Worm (Caenorhabditis elegans) whole organism, midembryonic: ENCODE data around the gene che-6.

Experiments
- T22C8.4 ChIP-seq: fragments of 200-800 bp; sonication (Bioruptor generic); IDR thresholded peaks from 2 replicates; pipeline ENCODE4 v1.3.6; 2022; ENCODE audit warnings: missing genetic modification characterization, missing compliant biosample characterization
- cog-1 ChIP-seq: sonication (generic microtip); optimal IDR thresholded peaks from 2 replicates; lab custom pipeline; 2016; ENCODE audit warnings: missing genetic modification characterization, missing compliant biosample characterization
- flt-1 ChIP-seq: fragments of 200-800 bp; sonication (Bioruptor generic); IDR thresholded peaks from 2 replicates; pipeline ENCODE4 v1.3.6; 2022; ENCODE audit warnings: missing genetic modification characterization, missing compliant biosample characterization
- klf-2 ChIP-seq: fragments of 200-800 bp; sonication (Bioruptor generic); conservative IDR thresholded peaks from 2 replicates; pipeline ENCODE4 v1.3.6; 2022; ENCODE audit warnings: missing genetic modification reagents, missing genetic modification characterization, missing compliant biosample characterization
- med-1 ChIP-seq: sonication (generic microtip); optimal IDR thresholded peaks from 2 replicates; lab custom pipeline; 2017; ENCODE audit warnings: missing genetic modification characterization, mild to moderate bottlenecking, missing compliant biosample characterization, antibody characterized with exemption, missing genetic modification reagents; ENCODE audit not compliant: insufficient read depth
- ref-1 ChIP-seq: fragments of 200-800 bp; sonication (Bioruptor generic); conservative IDR thresholded peaks from 2 replicates; pipeline ENCODE4 v1.3.6; 2022; ENCODE audit warnings: missing genetic modification reagents, missing genetic modification characterization, missing compliant biosample characterization
- tab-1 ChIP-seq: fragments of 200-800 bp; sonication (Bioruptor generic); IDR thresholded peaks from 2 replicates; pipeline ENCODE4 v1.3.6; 2022; ENCODE audit warnings: missing genetic modification characterization, missing compliant biosample characterization
- ztf-23 ChIP-seq: fragments of 200-800 bp; sonication (Bioruptor generic); IDR thresholded peaks from 2 replicates; pipeline ENCODE4 v1.3.6; 2022; ENCODE audit warnings: missing genetic modification reagents, missing genetic modification characterization, missing compliant biosample characterization
- ztf-29 ChIP-seq: fragments of 200-800 bp; sonication (Bioruptor generic); IDR thresholded peaks from 2 replicates; pipeline ENCODE4 v1.3.6; 2022; ENCODE audit warnings: missing genetic modification reagents, missing genetic modification characterization, missing compliant biosample characterization

The che-6 gene

DNA sequence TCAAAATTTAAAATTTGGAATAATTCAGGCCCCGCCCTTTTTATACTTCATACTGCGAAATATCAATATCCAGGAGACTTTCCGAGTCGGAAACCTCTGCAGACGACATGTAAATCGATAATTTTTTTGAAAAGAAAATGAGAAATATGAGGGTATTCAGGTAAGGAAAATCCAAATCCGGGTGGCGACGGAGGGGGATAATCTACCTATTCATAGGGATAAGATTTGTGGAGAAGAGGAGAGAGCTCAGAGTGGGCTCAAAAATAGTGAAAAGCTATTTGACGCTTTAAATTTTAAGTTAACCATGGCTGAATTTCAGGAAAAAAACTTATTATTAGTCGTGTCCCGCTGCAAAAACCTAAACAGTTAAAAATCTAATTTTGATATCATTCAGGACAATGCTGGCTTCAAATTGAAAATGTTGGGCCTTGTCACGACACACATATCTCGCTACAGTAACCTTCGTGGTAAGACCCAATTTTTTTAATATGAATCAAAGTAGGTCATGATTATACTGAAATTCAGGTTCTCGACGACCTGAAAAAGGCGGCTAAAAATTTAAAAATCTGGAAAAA, at the start of gene che-6:
Gene che-6, minus strand, starts transcription at position 109 of the 575 bp plus-strand sequence.
- TF ChIP-seq med-1 (no peak), flt-1 (GFP tag; lab: Robert Waterston, UW) (no peak), cog-1 (tag; lab: Kevin White, UChicago) (no peak), ref-1 (no peak), ztf-23 (no peak), ztf-29 (no peak), tab-1 (GFP tag; lab: Robert Waterston, UW) (no peak), klf-2 (GFP tag; lab: Robert Waterston, UW) (no peak), T22C8.4 (GFP tag; lab: Robert Waterston, UW) (no peak)

- TF ChIP-seq cog-1 (tag; lab: Kevin White, UChicago) = no peak
- no peak for TF ChIP-seq ztf-23
- TF ChIP-seq flt-1 (GFP tag; lab: Robert Waterston, UW) = no peak
- TF ChIP-seq med-1 = no peak
- no peak for TF ChIP-seq tab-1 (GFP tag; lab: Robert Waterston, UW)
- no peak for TF ChIP-seq ztf-29
- TF ChIP-seq klf-2 (GFP tag; lab: Robert Waterston, UW) = no peak
- TF ChIP-seq T22C8.4 (GFP tag; lab: Robert Waterston, UW) = no peak
- TF ChIP-seq ref-1 = no peak
These were observed 47.9 kb upstream of the che-6 start, which contains the start of gene gcy-37 for ce11 chrIV:2159069-2159468. TSS of gene gcy-37 (minus strand) at chrIV:2159169.

DNA sequence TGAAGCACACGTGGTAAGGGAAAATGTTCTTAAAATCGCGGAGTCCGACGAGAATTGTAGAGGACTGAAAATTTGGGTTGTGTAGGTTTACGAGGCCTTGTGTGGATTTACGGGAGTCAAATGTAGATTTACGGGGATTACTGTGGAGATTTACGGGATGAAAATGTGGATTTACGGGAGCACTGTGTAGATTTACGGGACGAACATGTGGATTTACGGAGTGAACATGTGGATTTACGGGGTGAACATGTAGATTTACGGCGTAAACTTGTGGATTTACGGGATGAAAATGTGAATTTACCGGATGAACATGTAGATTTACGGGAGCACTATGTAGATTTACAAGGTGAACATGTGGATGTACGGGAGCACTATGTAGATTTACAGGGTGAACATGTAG, 45.0 kb upstream of the che-6 start:
- no peak for TF ChIP-seq klf-2 (GFP tag; lab: Robert Waterston, UW)
- no peak for TF ChIP-seq cog-1 (tag; lab: Kevin White, UChicago)
- TF ChIP-seq med-1 = no peak
- no peak for TF ChIP-seq T22C8.4 (GFP tag; lab: Robert Waterston, UW)
- TF ChIP-seq flt-1 (GFP tag; lab: Robert Waterston, UW) = no peak
- TF ChIP-seq ref-1 = no peak
- no peak for TF ChIP-seq ztf-29
- TF ChIP-seq tab-1 (GFP tag; lab: Robert Waterston, UW) = no peak
- no peak for TF ChIP-seq ztf-23

- TF ChIP-seq cog-1 (tag; lab: Kevin White, UChicago) = no peak
- no peak for TF ChIP-seq ztf-23
- no peak for TF ChIP-seq med-1
- no peak for TF ChIP-seq ztf-29
These were observed 38.1 kb upstream of the che-6 start, which contains the start of gene C54E4.5 for ce11 chrIV:2149247-2149756. TSS of gene C54E4.5 (minus strand) at chrIV:2149297.

- no peak for TF ChIP-seq klf-2 (GFP tag; lab: Robert Waterston, UW)
These were observed 31.1 kb upstream of the che-6 start for ce11 chrIV:2142320-2142719.

DNA sequence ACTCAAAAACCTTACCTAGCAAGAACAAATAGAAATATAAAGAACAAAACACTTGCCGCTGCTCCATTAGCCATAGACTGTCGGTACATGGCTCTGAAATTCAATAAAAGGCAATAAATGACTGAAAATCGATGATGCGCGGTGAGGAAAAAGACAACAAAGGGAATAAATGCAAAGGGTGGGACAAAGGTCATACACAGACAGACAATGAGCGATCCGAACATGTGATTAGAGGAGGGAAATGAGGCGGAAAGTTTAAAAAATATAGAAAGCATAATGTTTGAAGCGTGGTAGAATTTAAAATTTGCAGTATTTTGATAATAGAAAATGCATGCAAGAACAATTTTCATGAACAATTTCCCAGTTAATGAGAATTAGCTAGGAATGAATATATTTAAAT, 29.3 kb upstream of the che-6 start, which contains the start of gene C54E4.12:
Gene C54E4.12, minus strand, starts transcription at position 101 of the 400 bp plus-strand sequence.
- no peak for TF ChIP-seq ztf-23
- TF ChIP-seq tab-1 (GFP tag; lab: Robert Waterston, UW) = no peak
- TF ChIP-seq cog-1 (tag; lab: Kevin White, UChicago) = no peak
- no peak for TF ChIP-seq flt-1 (GFP tag; lab: Robert Waterston, UW)
- TF ChIP-seq T22C8.4 (GFP tag; lab: Robert Waterston, UW) = no peak
- TF ChIP-seq ztf-29 = no peak
- no peak for TF ChIP-seq med-1
- TF ChIP-seq klf-2 (GFP tag; lab: Robert Waterston, UW) = no peak
- TF ChIP-seq ref-1 = no peak

DNA sequence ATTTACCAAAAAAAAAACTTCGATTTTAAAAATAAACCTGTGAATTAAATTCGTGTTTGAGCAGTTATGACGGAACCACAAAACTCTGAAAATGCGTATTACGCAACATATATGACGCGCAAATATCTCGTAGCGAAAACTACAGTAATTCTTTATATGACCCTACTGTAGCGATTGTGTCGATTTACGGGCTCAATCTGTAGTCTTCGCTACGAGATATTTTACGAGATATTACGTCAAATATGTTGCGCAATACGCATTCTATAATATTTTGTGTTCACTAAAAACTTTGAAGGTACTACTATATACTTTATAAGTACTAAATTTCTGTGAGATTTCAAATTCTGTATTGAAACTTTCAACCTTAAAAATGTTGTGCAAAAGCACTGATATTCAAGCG, 26.3 kb upstream of the che-6 start:
- TF ChIP-seq T22C8.4 (GFP tag; lab: Robert Waterston, UW) = no peak
- no peak for TF ChIP-seq flt-1 (GFP tag; lab: Robert Waterston, UW)
- TF ChIP-seq ztf-29 = no peak
- TF ChIP-seq ref-1 = no peak

DNA sequence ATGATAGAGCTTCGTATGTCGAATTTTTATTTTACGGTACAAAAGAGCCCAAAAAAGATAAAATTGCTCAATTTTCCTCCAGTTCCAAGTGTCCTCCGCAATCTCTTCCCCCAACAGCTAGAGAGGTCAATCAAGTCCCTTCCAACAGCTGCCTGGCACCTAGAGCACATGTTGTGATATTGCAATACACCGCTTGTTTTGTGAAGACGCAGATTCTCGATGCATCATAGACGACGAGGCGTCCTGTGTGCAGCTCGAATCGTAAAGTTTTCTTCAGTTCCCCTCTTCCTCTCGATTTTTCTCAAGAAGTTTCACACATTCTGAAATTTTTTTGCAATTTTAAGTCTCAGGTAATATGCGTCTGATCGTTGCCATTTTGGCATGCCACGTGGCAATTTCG, 25.4 kb upstream of the che-6 start, which contains the start of gene test-1:
Gene test-1, plus strand, starts transcription at position 345 of the 400 bp plus-strand sequence.
- TF ChIP-seq flt-1 (GFP tag; lab: Robert Waterston, UW) (no peak), ztf-23 (no peak), klf-2 (GFP tag; lab: Robert Waterston, UW) (no peak), ref-1 (no peak), cog-1 (tag; lab: Kevin White, UChicago) (no peak), T22C8.4 (GFP tag; lab: Robert Waterston, UW) (no peak)

DNA sequence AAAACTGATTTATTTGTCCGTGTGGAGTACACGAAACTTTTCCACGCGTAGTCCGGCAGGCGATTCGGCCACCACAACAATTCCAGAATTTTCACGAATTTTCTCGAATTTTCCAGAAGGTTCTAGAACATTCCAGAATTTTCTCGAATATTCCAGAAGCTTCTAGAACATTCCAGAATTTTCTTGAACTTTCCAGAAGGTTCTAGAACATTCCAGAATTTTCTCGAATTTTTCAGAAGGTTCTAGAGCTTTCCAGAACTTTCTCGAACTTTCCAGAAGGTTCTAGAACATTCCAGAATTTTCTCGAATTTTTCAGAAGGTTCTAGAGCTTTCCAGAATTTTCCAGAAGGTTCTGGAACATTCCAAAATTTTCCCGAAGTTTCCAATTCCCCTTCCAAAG, 24.7 kb upstream of the che-6 start:
- peak; percentile 73; the same call in 1 of the 2 replicates for TF ChIP-seq flt-1 (GFP tag; lab: Robert Waterston, UW)

- TF ChIP-seq T22C8.4 (GFP tag; lab: Robert Waterston, UW) = peak; percentile 58; the same call in 1 of the 2 replicates
- TF ChIP-seq tab-1 (GFP tag; lab: Robert Waterston, UW) = no peak
These were observed 22.3 kb upstream of the che-6 start, which contains the start of gene C23H5.12 for ce11 chrIV:2133431-2133940. TSS of gene C23H5.12 (plus strand) at chrIV:2133481.

DNA sequence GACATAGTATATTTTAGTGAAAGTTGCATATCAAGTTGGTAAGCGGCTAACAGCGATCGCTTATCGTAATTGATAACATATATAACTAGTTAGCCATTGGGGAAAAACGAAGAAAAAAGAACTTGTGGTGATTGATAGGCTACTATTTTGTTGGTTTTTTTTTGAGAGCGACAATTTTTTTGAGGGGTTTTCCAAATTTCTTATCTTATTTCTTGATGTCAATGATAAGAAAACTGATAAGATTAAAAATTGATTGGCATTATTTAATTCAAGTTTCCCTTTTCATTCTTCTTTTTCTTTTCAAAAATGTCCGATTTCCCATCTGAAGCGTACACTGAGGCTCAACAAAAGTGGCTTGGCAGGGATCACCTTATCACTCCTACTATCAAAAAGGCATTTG, 19.5 kb upstream of the che-6 start, which contains the start of gene prmt-6:
Gene prmt-6, plus strand, starts transcription at position 252 of the 400 bp plus-strand sequence.
- no peak for TF ChIP-seq ztf-29
- TF ChIP-seq flt-1 (GFP tag; lab: Robert Waterston, UW) = no peak
